Worm (Caenorhabditis elegans) whole organism, dauer: ENCODE results near the gene sup-35.
"Not testable (repeated sequence)": the region's sequence is repeated elsewhere in the genome, so short reads cannot be mapped to it uniquely, and the experiment has no call there.

ENCODE experiments used
- unc-62 ChIP-seq: sonication (generic microtip); optimal IDR thresholded peaks from 2 replicates; lab custom pipeline; 2017; ENCODE audit warnings: missing biosample characterization, missing genetic modification reagents, missing genetic modification characterization

The sup-35 gene

ce11 chrIII:11119176-11119853, at the start of gene sup-35, which contains the start of gene Y48A6C.4:
TSS of gene sup-35 (minus strand) at chrIII:11119226.
TSS of gene Y48A6C.4 (plus strand) at chrIII:11119803.
- no peak for TF ChIP-seq unc-62 (GFP tag; lab: Kevin White, UChicago)

- TF ChIP-seq unc-62 (GFP tag; lab: Kevin White, UChicago) = no peak
Measured at ce11 chrIII:11157916-11158315, 38.9 kb upstream of the sup-35 start.

ce11 chrIII:11157099-11157498, 38.1 kb upstream of the sup-35 start, which contains the start of gene Y47D3A.31:
TSS of gene Y47D3A.31 (minus strand) at chrIII:11157199.
- TF ChIP-seq unc-62 (GFP tag; lab: Kevin White, UChicago) = no peak

- TF ChIP-seq unc-62 (GFP tag; lab: Kevin White, UChicago) = no peak
Measured at ce11 chrIII:11154527-11154926, 35.5 kb upstream of the sup-35 start, which contains the start of gene cku-70. TSS of gene cku-70 (plus strand) at chrIII:11154827.

ce11 chrIII:11149254-11149876, 30.3 kb upstream of the sup-35 start:
- no peak for TF ChIP-seq unc-62 (GFP tag; lab: Kevin White, UChicago)

ce11 chrIII:11142908-11143307, 23.9 kb upstream of the sup-35 start:
- TF ChIP-seq unc-62 (GFP tag; lab: Kevin White, UChicago) = no peak

ce11 chrIII:11141791-11142490, 22.9 kb upstream of the sup-35 start, which contains the start of the genes Y47D3A.1 and pola-1:
TSS of gene Y47D3A.1 (minus strand) at chrIII:11141841.
TSS of gene pola-1 (plus strand) at chrIII:11142448.
- no peak for TF ChIP-seq unc-62 (GFP tag; lab: Kevin White, UChicago)

ce11 chrIII:11138922-11139321, 19.9 kb upstream of the sup-35 start, which contains the start of gene fbxa-128:
TSS of gene fbxa-128 (minus strand) at chrIII:11139113.
- no peak for TF ChIP-seq unc-62 (GFP tag; lab: Kevin White, UChicago)

- TF ChIP-seq unc-62 (GFP tag; lab: Kevin White, UChicago) = not testable (repeated sequence)
Measured at ce11 chrIII:11131475-11131874, 12.4 kb upstream of the sup-35 start, which contains the start of gene pha-1. TSS of gene pha-1 (plus strand) at chrIII:11131775.

- no peak for TF ChIP-seq unc-62 (GFP tag; lab: Kevin White, UChicago)
Measured at ce11 chrIII:11129363-11129762, 10.3 kb upstream of the sup-35 start.

ce11 chrIII:11127528-11127927, 8.5 kb upstream of the sup-35 start, which contains the start of gene Y48A6C.8:
TSS of gene Y48A6C.8 (minus strand) at chrIII:11127628.
- no peak for TF ChIP-seq unc-62 (GFP tag; lab: Kevin White, UChicago)

- TF ChIP-seq unc-62 (GFP tag; lab: Kevin White, UChicago) = no peak
Measured at ce11 chrIII:11123844-11124243, 4.8 kb upstream of the sup-35 start.

ce11 chrIII:11115956-11116355, 3.1 kb downstream of the sup-35 start:
- TF ChIP-seq unc-62 (GFP tag; lab: Kevin White, UChicago) = no peak

- no peak for TF ChIP-seq unc-62 (GFP tag; lab: Kevin White, UChicago)
Measured at ce11 chrIII:11113845-11114244, 5.2 kb downstream of the sup-35 start.

ce11 chrIII:11112718-11113117, 6.3 kb downstream of the sup-35 start:
- no peak for TF ChIP-seq unc-62 (GFP tag; lab: Kevin White, UChicago)

- TF ChIP-seq unc-62 (GFP tag; lab: Kevin White, UChicago) = no peak
Measured at ce11 chrIII:11110756-11111155, 8.3 kb downstream of the sup-35 start.
